Fruit fly (Drosophila melanogaster) whole organism, pupa: Measurements from ENCODE around the gene CG14282.

Experiments used
- CG12605 ChIP-seq: fragments of 200-800 bp; sonication (Bioruptor generic); IDR thresholded peaks from 2 replicates; pipeline ENCODE4 v1.3.6; 2022; ENCODE audit warnings: missing biosample characterization, missing genetic modification characterization
- EcR ChIP-seq: fragments of 200-800 bp; sonication (Bioruptor generic); optimal IDR thresholded peaks from 3 replicates; lab custom pipeline; 2019; ENCODE audit warnings: missing biosample characterization, missing genetic modification characterization, mild to moderate bottlenecking, moderate library complexity, missing genetic modification reagents

DNA sequence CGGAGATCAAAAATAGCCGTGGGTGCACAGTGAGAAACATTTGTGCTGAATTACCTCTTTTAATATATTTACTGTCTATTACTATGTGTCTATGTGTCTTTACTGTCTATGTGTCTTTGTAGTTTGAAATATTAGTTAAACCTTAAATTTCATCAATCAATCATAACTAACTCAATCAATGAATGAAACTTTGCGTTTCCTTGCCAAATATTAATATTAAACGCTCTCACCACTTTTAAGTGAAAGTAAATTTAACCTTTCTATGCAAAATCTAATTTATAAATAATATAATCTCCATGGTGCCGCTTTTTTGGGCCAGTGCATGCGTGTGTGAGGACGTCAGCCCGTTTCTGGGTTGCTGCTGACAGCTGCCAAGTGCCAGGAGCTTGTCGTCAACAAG lies 4.4 kb downstream of the CG14282 start:
- TF ChIP-seq EcR (GFP tag; lab: Kevin White, UChicago): no peak
- no peak for TF ChIP-seq CG12605 (GFP tag; lab: Robert Waterston, UW)
